Fruit fly (Drosophila melanogaster) whole organism, wandering third instar larva: ENCODE measurements around the gene CG33093.

Source experiments
- CrebA ChIP-seq: fragments of 200-800 bp; sonication (Bioruptor generic); optimal IDR thresholded peaks from 2 replicates; lab custom pipeline; 2016; ENCODE audit warnings: missing biosample characterization, mild to moderate bottlenecking, missing genetic modification characterization, borderline replicate concordance
- Dif ChIP-seq: fragments of 200-275, 200-300 bp; sonication (Bioruptor generic); optimal IDR thresholded peaks from 2 replicates; lab custom pipeline; 2018; ENCODE audit warnings: missing biosample characterization, missing genetic modification characterization; ENCODE audit not compliant: partially characterized antibody
- Hr78 ChIP-seq: fragments of >200 bp; optimal IDR thresholded peaks from 2 replicates; lab custom pipeline; 2017; ENCODE audit warnings: missing biosample characterization, missing genetic modification characterization
- N ChIP-seq: fragments of >200 bp; optimal IDR thresholded peaks from 2 replicates; lab custom pipeline; 2018; ENCODE audit warnings: missing biosample characterization, missing external identifiers, missing genetic modification characterization
- br ChIP-seq: fragments of 200-800 bp; sonication (Bioruptor generic); optimal IDR thresholded peaks from 2 replicates; lab custom pipeline; 2016; ENCODE audit warnings: missing biosample characterization, missing genetic modification characterization
- dl ChIP-seq, 2 experiments: fragments of 175-275, 200-275 bp in 1 of 2; fragments of 200-275 bp in 1 of 2; sonication (Bioruptor generic); optimal IDR thresholded peaks; lab custom pipeline; 2018; ENCODE audit warnings: mild to moderate bottlenecking in 2 of 2, missing biosample characterization in 2 of 2, missing genetic modification characterization in 2 of 2, moderate library complexity in 2 of 2; ENCODE audit not compliant: partially characterized antibody in 2 of 2, insufficient read depth in 1 of 2
- foxo ChIP-seq, 2 experiments: fragments of 200-800 bp; sonication (Bioruptor generic); optimal IDR thresholded peaks; 2 replicates in 1 of 2; 3 replicates in 1 of 2; lab custom pipeline; 2016 to 2017; ENCODE audit warnings: missing biosample characterization in 2 of 2, missing genetic modification characterization in 2 of 2
- fru ChIP-seq: fragments of 200-800 bp; sonication (Bioruptor generic); optimal IDR thresholded peaks from 3 replicates; lab custom pipeline; 2016; ENCODE audit warnings: missing biosample characterization, mild to moderate bottlenecking, missing genetic modification characterization
- jim ChIP-seq: fragments of 175-275, 200-325 bp; sonication (Bioruptor generic); optimal IDR thresholded peaks from 2 replicates; lab custom pipeline; 2016; ENCODE audit warnings: missing biosample characterization, mild to moderate bottlenecking, missing genetic modification characterization
- lola ChIP-seq: fragments of >200 bp; optimal IDR thresholded peaks from 2 replicates; lab custom pipeline; 2017; ENCODE audit warnings: missing biosample characterization, missing genetic modification characterization
- pan ChIP-seq: fragments of >200 bp; optimal IDR thresholded peaks from 2 replicates; lab custom pipeline; 2017
- psq ChIP-seq: fragments of 200-800 bp; sonication (Bioruptor generic); optimal IDR thresholded peaks from 3 replicates; lab custom pipeline; 2017; ENCODE audit warnings: missing biosample characterization, mild to moderate bottlenecking, missing genetic modification characterization, moderate library complexity
- sage ChIP-seq: fragments of 200-800 bp; sonication (Bioruptor generic); optimal IDR thresholded peaks from 2 replicates; lab custom pipeline; 2016; ENCODE audit warnings: missing biosample characterization, mild to moderate bottlenecking, missing genetic modification characterization
- usp ChIP-seq: fragments of >200 bp; optimal IDR thresholded peaks from 2 replicates; lab custom pipeline; 2017; ENCODE audit warnings: missing biosample characterization, missing genetic modification characterization

DNA sequence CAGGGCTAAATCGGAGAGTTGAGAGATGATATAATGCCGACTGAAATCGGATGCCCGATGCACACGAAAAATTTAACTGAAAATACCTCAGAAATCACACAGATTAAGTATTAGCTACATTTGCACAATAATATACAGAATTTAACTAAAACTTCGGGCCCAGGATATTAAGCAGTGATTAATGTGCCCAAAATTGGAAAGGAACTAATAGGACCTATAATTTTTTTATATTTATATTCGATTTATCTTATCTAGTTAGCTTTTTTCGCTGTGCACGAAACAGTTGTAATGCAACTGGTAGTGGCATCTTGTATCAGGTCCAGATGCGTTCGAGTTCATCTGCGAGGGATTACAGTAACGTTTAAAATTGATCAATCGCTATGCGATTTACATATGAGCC, 7.2 kb upstream of the CG33093 start:
- TF ChIP-seq fru (GFP tag; lab: Kevin White, UChicago) (no peak), dl (GFP tag; optimal IDR thresholded peaks at IDR 0.05; lab: Kevin White, UChicago; ENCODE audit: insufficient read depth in 1 of 2, partially characterized antibody in 2 of 2) (no peak), N (GFP tag; lab: Kevin White, UChicago) (no peak), lola (GFP tag; lab: Kevin White, UChicago) (no peak), br (GFP tag; lab: Kevin White, UChicago) (no peak), pan (lab: Kevin White, UChicago) (no peak), usp (GFP tag; lab: Kevin White, UChicago) (no peak), jim (GFP tag; lab: Kevin White, UChicago) (no peak), Dif (GFP tag; lab: Kevin White, UChicago) (no peak), psq (GFP tag; lab: Kevin White, UChicago) (no peak), Hr78 (GFP tag; lab: Kevin White, UChicago) (no peak), CrebA (no peak), foxo (GFP tag; optimal IDR thresholded peaks at IDR 0.05; lab: Kevin White, UChicago) (peak in 1 of 2 experiments; percentile 14), sage (no peak)
